Worm (Caenorhabditis elegans): ENCODE data around the gene cwp-2.

ce11 chrV:4877587-4877986 is 35.1 kb upstream of the cwp-2 start, which contains the start of gene T19H12.6:
- TF ChIP-seq T22C8.4 (GFP tag; IDR thresholded peaks at IDR 0.05) (no peak), flt-1 (GFP tag; IDR thresholded peaks at IDR 0.05) (no peak), cog-1 (tag; optimal IDR thresholded peaks at IDR 0.05) (no peak), ref-1 (GFP tag; conservative IDR thresholded peaks at IDR 0.05) (no peak), klf-2 (GFP tag; conservative IDR thresholded peaks at IDR 0.05) (no peak), ztf-29 (GFP tag; IDR thresholded peaks at IDR 0.05) (no peak), med-1 (GFP tag; optimal IDR thresholded peaks at IDR 0.05; ENCODE audit: insufficient read depth) (no peak)

All from whole organism, midembryonic.